Worm (Caenorhabditis elegans) whole organism, L4 larva: ENCODE measurements around the gene R02D5.7.

Experiments used
- F10B5.3 ChIP-seq: sonication (generic microtip); optimal IDR thresholded peaks from 2 replicates; lab custom pipeline; 2016; ENCODE audit warnings: mild to moderate bottlenecking, missing genetic modification characterization, missing compliant biosample characterization
- F26F4.8 ChIP-seq: fragments of 200-800 bp; sonication (Bioruptor generic); conservative IDR thresholded peaks from 2 replicates; pipeline ENCODE4 v1.3.6; 2022; ENCODE audit warnings: missing genetic modification characterization, missing compliant biosample characterization
- F37D6.2 ChIP-seq: sonication (generic microtip); optimal IDR thresholded peaks from 2 replicates; lab custom pipeline; 2016; ENCODE audit warnings: mild to moderate bottlenecking, missing genetic modification characterization, missing compliant biosample characterization
- T20F7.1 ChIP-seq: fragments of 200-800 bp; sonication (Bioruptor generic); optimal IDR thresholded peaks from 2 replicates; lab custom pipeline; 2018; ENCODE audit warnings: mild to moderate bottlenecking, missing genetic modification characterization, missing compliant biosample characterization
- Y5F2A.4 ChIP-seq: fragments of 200-800 bp; sonication (Bioruptor generic); optimal IDR thresholded peaks from 2 replicates; lab custom pipeline; 2018; ENCODE audit warnings: mild to moderate bottlenecking, missing genetic modification characterization, missing compliant biosample characterization
- aha-1 ChIP-seq: fragments of 150-350 bp; peaks from one replicate; lab custom pipeline; 2014; ENCODE audit warnings: missing biosample characterization, missing genetic modification characterization
- ama-1 ChIP-seq: fragments of 150-350 bp; optimal IDR thresholded peaks from 2 replicates; lab custom pipeline; 2014; ENCODE audit warnings: inconsistent platforms, mixed read lengths
- arid-1 ChIP-seq: fragments of 200-800 bp; sonication (Bioruptor generic); conservative IDR thresholded peaks from 2 replicates; pipeline ENCODE4 v1.3.6; 2022; ENCODE audit warnings: missing genetic modification reagents, missing genetic modification characterization, missing compliant biosample characterization
- attf-4 ChIP-seq: sonication (generic microtip); optimal IDR thresholded peaks from 3 replicates; lab custom pipeline; 2017; ENCODE audit warnings: missing biosample characterization, missing genetic modification characterization
- ceh-32 ChIP-seq: sonication (generic microtip); optimal IDR thresholded peaks from 2 replicates; lab custom pipeline; 2016; ENCODE audit warnings: mild to moderate bottlenecking, missing genetic modification characterization, missing compliant biosample characterization; ENCODE audit not compliant: poor library complexity
- ceh-44 ChIP-seq: fragments of 200-800 bp; sonication (Bioruptor generic); IDR thresholded peaks from 2 replicates; pipeline ENCODE4 v1.3.6; 2022; ENCODE audit warnings: missing genetic modification reagents, missing genetic modification characterization, missing compliant biosample characterization
- ceh-62 ChIP-seq: sonication (generic microtip); optimal IDR thresholded peaks from 2 replicates; lab custom pipeline; 2017; ENCODE audit warnings: missing biosample characterization, missing genetic modification characterization
- ceh-82 ChIP-seq: sonication (generic microtip); optimal IDR thresholded peaks from 2 replicates; lab custom pipeline; 2017; ENCODE audit warnings: missing biosample characterization, missing genetic modification characterization
- ces-1 ChIP-seq: fragments of 150-350 bp; sonication (generic microtip); optimal IDR thresholded peaks from 4 replicates; lab custom pipeline; 2014; ENCODE audit warnings: missing biosample characterization, missing genetic modification reagents, missing genetic modification characterization
- cey-2 ChIP-seq: sonication (generic microtip); optimal IDR thresholded peaks from 3 replicates; lab custom pipeline; 2017; ENCODE audit warnings: missing genetic modification characterization, mild to moderate bottlenecking, missing compliant biosample characterization, antibody characterized with exemption, borderline replicate concordance; ENCODE audit not compliant: insufficient read depth
- daf-12 ChIP-seq: fragments of 150-350 bp; optimal IDR thresholded peaks from 2 replicates; lab custom pipeline; 2014; ENCODE audit warnings: missing biosample characterization, missing genetic modification reagents, missing genetic modification characterization
- duxl-1 ChIP-seq: sonication (generic microtip); optimal IDR thresholded peaks from 2 replicates; lab custom pipeline; 2016; ENCODE audit warnings: mild to moderate bottlenecking, missing genetic modification characterization, moderate library complexity, missing compliant biosample characterization; ENCODE audit not compliant: poor library complexity
- egl-27 ChIP-seq: sonication (generic microtip); optimal IDR thresholded peaks from 3 replicates; lab custom pipeline; 2017; ENCODE audit warnings: missing biosample characterization, missing genetic modification reagents, missing genetic modification characterization
- egl-43 ChIP-seq: fragments of 200-800 bp; sonication (Bioruptor generic); IDR thresholded peaks from 2 replicates; pipeline ENCODE4 v1.3.6; 2022; ENCODE audit warnings: missing genetic modification reagents, missing genetic modification characterization, missing compliant biosample characterization
- hlh-30 ChIP-seq: sonication (generic microtip); optimal IDR thresholded peaks from 2 replicates; lab custom pipeline; 2017; ENCODE audit warnings: antibody characterized with exemption, mild to moderate bottlenecking, missing genetic modification characterization, missing compliant biosample characterization; ENCODE audit not compliant: insufficient read depth
- hmg-1.1 ChIP-seq: fragments of 200-800 bp; sonication (Bioruptor generic); IDR thresholded peaks from 2 replicates; pipeline ENCODE4 v1.3.6; 2022; ENCODE audit warnings: missing genetic modification reagents, missing genetic modification characterization, missing compliant biosample characterization
- jun-1 ChIP-seq: fragments of 150-350 bp; optimal IDR thresholded peaks from 2 replicates; lab custom pipeline; 2014; ENCODE audit warnings: missing biosample characterization, missing genetic modification reagents, missing genetic modification characterization
- lin-15B ChIP-seq: fragments of 150-350 bp; sonication (generic microtip); optimal IDR thresholded peaks from 3 replicates; lab custom pipeline; 2014; ENCODE audit warnings: missing biosample characterization, missing genetic modification characterization
- lin-29 ChIP-seq: fragments of 200-800 bp; sonication (Bioruptor generic); IDR thresholded peaks from 2 replicates; pipeline ENCODE4 v1.3.6; 2022; ENCODE audit warnings: missing genetic modification reagents, missing genetic modification characterization, missing compliant biosample characterization
- madf-9 ChIP-seq: fragments of 200-800 bp; sonication (Bioruptor generic); conservative IDR thresholded peaks from 2 replicates; pipeline ENCODE4 v1.3.6; 2022; ENCODE audit warnings: missing genetic modification reagents, missing genetic modification characterization, missing compliant biosample characterization
- mdt-29 ChIP-seq: fragments of 200-800 bp; sonication (Bioruptor generic); IDR thresholded peaks from 2 replicates; pipeline ENCODE4 v1.3.6; 2022; ENCODE audit warnings: missing genetic modification reagents, missing genetic modification characterization, missing compliant biosample characterization
- mes-2 ChIP-seq: sonication (generic microtip); optimal IDR thresholded peaks from 2 replicates; lab custom pipeline; 2016; ENCODE audit warnings: missing genotype, mild to moderate bottlenecking, missing genetic modification characterization, missing compliant biosample characterization; ENCODE audit not compliant: poor library complexity, severe bottlenecking
- mxl-2 ChIP-seq: fragments of 200-800 bp; sonication (Bioruptor generic); conservative IDR thresholded peaks from 2 replicates; pipeline ENCODE4 v1.3.6; 2022; ENCODE audit warnings: missing genetic modification reagents, missing genetic modification characterization, missing compliant biosample characterization
- nhr-28 ChIP-seq: fragments of 150-350 bp; optimal IDR thresholded peaks from 2 replicates; lab custom pipeline; 2014; ENCODE audit warnings: missing biosample characterization, missing genetic modification characterization
- nhr-41 ChIP-seq: fragments of 200-800 bp; sonication (Bioruptor generic); IDR thresholded peaks from 2 replicates; pipeline ENCODE4 v1.3.6; 2022; ENCODE audit warnings: missing genetic modification reagents, missing genetic modification characterization, missing compliant biosample characterization
- nhr-76 ChIP-seq: fragments of 150-350 bp; optimal IDR thresholded peaks from 2 replicates; lab custom pipeline; 2014; ENCODE audit warnings: missing biosample characterization, missing genetic modification characterization
- nhr-77 ChIP-seq: fragments of 150-350 bp; optimal IDR thresholded peaks from 2 replicates; lab custom pipeline; 2014; ENCODE audit warnings: missing biosample characterization, missing genetic modification characterization
- pha-4 ChIP-seq, 2 experiments: fragments of 150-350 bp in 1 of 2; fragments of 200-800 bp in 1 of 2; sonication (Bioruptor generic) in 1 of 2; IDR thresholded peaks in 1 of 2; optimal IDR thresholded peaks in 1 of 2; 2 replicates each; pipeline versions ENCODE4 v1.3.6 to Lab custom; 2014 to 2022; ENCODE audit warnings: missing genetic modification characterization in 2 of 2, missing genetic modification reagents in 2 of 2, missing biosample characterization in 1 of 2, missing compliant biosample characterization in 1 of 2
- php-3 ChIP-seq: fragments of 200-800 bp; sonication (Bioruptor generic); IDR thresholded peaks from 2 replicates; pipeline ENCODE4 v1.3.6; 2022; ENCODE audit warnings: missing genetic modification reagents, missing genetic modification characterization, missing compliant biosample characterization
- pqm-1 ChIP-seq: sonication (generic microtip); optimal IDR thresholded peaks from 2 replicates; lab custom pipeline; 2017; ENCODE audit warnings: missing biosample characterization, missing genetic modification characterization
- saeg-2 ChIP-seq: fragments of 200-800 bp; sonication (Bioruptor generic); IDR thresholded peaks from 2 replicates; pipeline ENCODE4 v1.3.6; 2022; ENCODE audit warnings: missing genetic modification reagents, missing genetic modification characterization, missing compliant biosample characterization
- sdz-12 ChIP-seq: fragments of 200-800 bp; sonication (Bioruptor generic); optimal IDR thresholded peaks from 2 replicates; lab custom pipeline; 2018; ENCODE audit warnings: mild to moderate bottlenecking, missing genetic modification characterization, missing compliant biosample characterization
- snpc-1.2 ChIP-seq: fragments of 200-800 bp; sonication (Bioruptor generic); IDR thresholded peaks from 2 replicates; pipeline ENCODE4 v1.3.6; 2022; ENCODE audit warnings: missing genetic modification reagents, missing genetic modification characterization, missing compliant biosample characterization
- tag-97 ChIP-seq: fragments of 200-800 bp; sonication (Bioruptor generic); IDR thresholded peaks from 2 replicates; pipeline ENCODE4 v1.3.6; 2022; ENCODE audit warnings: missing genetic modification characterization, missing compliant biosample characterization
- tra-1 ChIP-seq: fragments of 200-800 bp; sonication (Bioruptor generic); IDR thresholded peaks from 2 replicates; pipeline ENCODE4 v1.3.6; 2022; ENCODE audit warnings: missing genetic modification reagents, missing genetic modification characterization, missing compliant biosample characterization
- unc-62 ChIP-seq, 3 experiments: fragments of 150-350 bp in 1 of 3; sonication (generic microtip); optimal IDR thresholded peaks in 2 of 3; peaks in 1 of 3; 1 replicate in 1 of 3; 2 replicates in 2 of 3; lab custom pipeline; 2014 to 2017; ENCODE audit warnings: missing biosample characterization in 3 of 3, missing genetic modification characterization in 3 of 3, missing genetic modification reagents in 3 of 3, missing genotype in 1 of 3
- zag-1 ChIP-seq: fragments of 150-350 bp; optimal IDR thresholded peaks from 2 replicates; lab custom pipeline; 2014; ENCODE audit warnings: missing biosample characterization, missing genetic modification characterization
- zfp-2 ChIP-seq: sonication (generic microtip); optimal IDR thresholded peaks from 2 replicates; lab custom pipeline; 2016; ENCODE audit warnings: mild to moderate bottlenecking, missing genetic modification characterization, missing compliant biosample characterization
- zip-2 ChIP-seq: fragments of 150-350 bp; optimal IDR thresholded peaks from 2 replicates; lab custom pipeline; 2014; ENCODE audit warnings: missing biosample characterization, missing genetic modification characterization

The R02D5.7 gene

DNA sequence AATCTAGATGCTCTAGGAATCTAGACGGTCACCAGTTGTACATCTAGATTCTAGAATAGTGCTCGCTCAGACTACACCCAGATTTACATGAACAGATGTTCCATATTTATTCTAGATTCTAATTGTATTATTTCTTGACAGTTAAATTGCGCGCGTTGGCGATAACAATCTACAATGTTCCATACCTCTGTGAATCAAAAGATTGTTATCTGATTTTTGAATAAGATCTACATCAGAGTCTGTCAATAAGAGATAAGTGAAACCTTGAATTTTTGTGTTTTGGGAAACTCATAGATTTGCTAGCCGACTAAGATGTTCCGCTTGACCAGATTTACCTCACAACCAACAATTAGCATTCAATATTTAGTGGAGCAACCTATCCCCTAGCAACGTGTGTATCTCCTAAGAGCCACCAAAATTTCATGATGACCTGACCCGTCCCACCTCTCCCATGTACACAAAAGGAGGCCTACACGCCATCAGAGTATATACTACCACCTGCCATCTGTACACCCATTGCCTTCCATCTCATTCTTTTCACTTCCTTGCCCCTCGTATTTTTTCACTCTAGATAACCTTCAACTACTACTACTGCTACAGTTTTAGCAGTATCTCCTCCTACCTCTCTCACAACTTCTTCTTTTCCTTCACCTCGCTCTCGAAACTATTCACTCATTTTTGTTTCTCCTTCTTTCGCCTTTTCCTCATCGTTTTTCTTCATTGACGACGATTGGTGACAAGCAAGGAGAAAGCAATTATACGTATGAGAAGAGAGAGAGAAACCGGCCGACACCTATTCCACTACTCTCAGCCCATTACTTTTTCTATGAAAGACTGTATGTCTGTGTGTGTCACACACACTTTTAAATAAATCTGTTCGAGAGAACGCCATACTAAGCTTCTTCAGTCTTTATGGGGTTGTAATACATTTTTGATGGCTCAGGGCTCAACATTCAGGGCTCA lies 25.7 kb upstream of the R02D5.7 start:
- no peak for TF ChIP-seq mes-2 (tag; lab: Kevin White, UChicago)
- TF ChIP-seq aha-1 (tag; lab: Kevin White, UChicago): peak; percentile 75
- peak; percentile 13 for TF ChIP-seq nhr-28 (tag; lab: Kevin White, UChicago)
- TF ChIP-seq mxl-2 (GFP tag; lab: Robert Waterston, UW): no peak
- no peak for TF ChIP-seq cey-2
- TF ChIP-seq ceh-32 (tag; lab: Kevin White, UChicago): no peak
- TF ChIP-seq madf-9 (GFP tag; lab: Robert Waterston, UW): no peak
- no peak for TF ChIP-seq tag-97 (GFP tag; lab: Robert Waterston, UW)
- no peak for TF ChIP-seq sdz-12 (GFP tag; lab: Kevin White, UChicago)
- TF ChIP-seq php-3 (GFP tag; lab: Robert Waterston, UW): no peak
- TF ChIP-seq snpc-1.2: no peak
- no peak for TF ChIP-seq F26F4.8 (GFP tag; lab: Robert Waterston, UW)
- TF ChIP-seq lin-15B: no peak
- TF ChIP-seq unc-62 (GFP tag; optimal IDR thresholded peaks at IDR 0.05 in 1 of 2; lab: Kevin White, UChicago): peak in 1 of 2 experiments; percentile 40
- TF ChIP-seq unc-62 (tag; optimal IDR thresholded peaks at IDR 0.05; lab: Kevin White, UChicago): no peak

DNA sequence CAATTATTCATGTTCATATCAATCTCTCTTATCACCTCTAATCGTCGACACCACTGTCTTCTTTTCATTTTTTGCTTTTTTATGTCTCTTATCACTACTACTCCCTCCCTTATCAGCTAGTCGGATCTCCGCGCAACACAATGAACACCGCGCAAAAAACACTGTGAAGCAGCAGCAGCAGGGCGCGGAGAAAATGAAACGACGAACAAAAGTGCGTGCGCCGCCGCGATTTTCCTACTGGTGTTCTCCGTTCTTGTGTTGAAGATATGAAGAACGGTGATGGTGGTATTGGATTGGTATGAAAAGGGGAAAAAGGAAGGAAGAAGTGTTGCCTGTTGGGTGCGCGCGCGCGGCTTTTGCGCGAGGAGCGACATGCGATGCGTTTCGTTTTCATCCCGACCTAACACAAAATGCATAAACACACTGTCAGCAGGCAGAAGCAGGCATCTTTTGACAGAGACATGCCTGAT lies 24.5 kb upstream of the R02D5.7 start:
- TF ChIP-seq F26F4.8 (GFP tag; lab: Robert Waterston, UW): no peak
- TF ChIP-seq ces-1 (GFP tag; lab: Kevin White, UChicago): no peak
- no peak for TF ChIP-seq hmg-1.1
- TF ChIP-seq unc-62 (GFP tag; optimal IDR thresholded peaks at IDR 0.05 in 1 of 2; lab: Kevin White, UChicago): peak in 1 of 2 experiments; percentile 66
- no peak for TF ChIP-seq unc-62 (tag; optimal IDR thresholded peaks at IDR 0.05; lab: Kevin White, UChicago)
- TF ChIP-seq tra-1 (GFP tag; lab: Robert Waterston, UW): peak; percentile 72; the same call in 1 of the 2 replicates
- no peak for TF ChIP-seq arid-1
- no peak for TF ChIP-seq mdt-29 (GFP tag; lab: Robert Waterston, UW)
- no peak for TF ChIP-seq snpc-1.2
- TF ChIP-seq aha-1 (tag; lab: Kevin White, UChicago): peak; percentile 81
- no peak for TF ChIP-seq egl-27 (tag; lab: Kevin White, UChicago)
- no peak for TF ChIP-seq attf-4
- no peak for TF ChIP-seq jun-1 (tag; lab: Kevin White, UChicago)
- no peak for TF ChIP-seq madf-9 (GFP tag; lab: Robert Waterston, UW)
- no peak for TF ChIP-seq pha-4 (GFP tag; IDR thresholded peaks at IDR 0.05; lab: Robert Waterston, UW)
- no peak for TF ChIP-seq pha-4 (tag; optimal IDR thresholded peaks at IDR 0.05; lab: Kevin White, UChicago)
- TF ChIP-seq zfp-2 (tag; lab: Kevin White, UChicago): no peak
- TF ChIP-seq daf-12 (tag; lab: Kevin White, UChicago): no peak
- TF ChIP-seq duxl-1: no peak
- no peak for TF ChIP-seq Y5F2A.4 (GFP tag; lab: Kevin White, UChicago)
- no peak for TF ChIP-seq php-3 (GFP tag; lab: Robert Waterston, UW)
- peak; percentile 77 for TF ChIP-seq pqm-1 (tag; lab: Kevin White, UChicago)
- TF ChIP-seq sdz-12 (GFP tag; lab: Kevin White, UChicago): no peak
- no peak for TF ChIP-seq zag-1
- TF ChIP-seq T20F7.1 (GFP tag; lab: Kevin White, UChicago): no peak
- no peak for TF ChIP-seq nhr-77 (tag; lab: Kevin White, UChicago)
- TF ChIP-seq ama-1 (lab: Kevin White, UChicago): no peak
- peak; percentile 37; the same call in 1 of the 2 replicates for TF ChIP-seq egl-43 (GFP tag; lab: Robert Waterston, UW)
- no peak for TF ChIP-seq ceh-82 (tag; lab: Kevin White, UChicago)
- peak; percentile 34 for TF ChIP-seq mes-2 (tag; lab: Kevin White, UChicago)
- TF ChIP-seq zip-2: no peak
- TF ChIP-seq hlh-30: peak; percentile 76
- TF ChIP-seq nhr-76: no peak
- no peak for TF ChIP-seq ceh-62
- TF ChIP-seq lin-29 (GFP tag; lab: Robert Waterston, UW): no peak
- TF ChIP-seq F37D6.2: no peak
- TF ChIP-seq F10B5.3 (tag; lab: Kevin White, UChicago): no peak
- TF ChIP-seq saeg-2: no peak
- no peak for TF ChIP-seq ceh-44 (GFP tag; lab: Robert Waterston, UW)
- TF ChIP-seq nhr-41 (GFP tag; lab: Robert Waterston, UW): no peak
- TF ChIP-seq ceh-32 (tag; lab: Kevin White, UChicago): no peak
